Fruit fly (Drosophila melanogaster): ENCODE data around the gene CG17328.

Gene CG17328

dm6 chr2L:16350742-16351568 lies 51.2 kb downstream of the CG17328 start (continued):
- TF ChIP-seq Sox102F (GFP tag; optimal IDR thresholded peaks at IDR 0.05) (peak; percentile 99), corto (GFP tag; optimal IDR thresholded peaks at IDR 0.05) (peak; percentile 94), Dp (GFP tag; optimal IDR thresholded peaks at IDR 0.05) (peak; percentile 34), CG31441 (GFP tag; IDR thresholded peaks at IDR 0.05) (peak; percentile 96), phol (tag; optimal IDR thresholded peaks at IDR 0.05) (peak; percentile 98), CG8290 (GFP tag; optimal IDR thresholded peaks at IDR 0.05) (peak; percentile 98), CG8290 (tag; optimal IDR thresholded peaks at IDR 0.05) (peak; percentile 95 to 99), Fer3 (tag; optimal IDR thresholded peaks at IDR 0.05) (peak; percentile 99), Oaz (GFP tag; IDR thresholded peaks at IDR 0.05) (peak; percentile 99), CG3995 (GFP tag; optimal IDR thresholded peaks at IDR 0.05) (peak; percentile 85), dan (GFP tag; IDR thresholded peaks at IDR 0.05) (peak; percentile 94), CG6765 (GFP tag; optimal IDR thresholded peaks at IDR 0.05) (peak; percentile 99), Hsf (GFP tag; optimal IDR thresholded peaks at IDR 0.05) (peak; percentile 99), CG17912 (GFP tag; optimal IDR thresholded peaks at IDR 0.05) (peak; percentile 95), D (optimal IDR thresholded peaks at IDR 0.05) (no peak), D (GFP tag; optimal IDR thresholded peaks at IDR 0.05) (peak; percentile 99), Abd-B (GFP tag; optimal IDR thresholded peaks at IDR 0.05) (peak; percentile 98), CG4404 (GFP tag; IDR thresholded peaks at IDR 0.05) (peak; percentile 96), Asciz (GFP tag; optimal IDR thresholded peaks at IDR 0.05) (peak; percentile 99), CG7271 (tag; optimal IDR thresholded peaks at IDR 0.05) (peak; percentile 94), Nf-YB (GFP tag; optimal IDR thresholded peaks at IDR 0.05) (peak; percentile 91), CG11398 (GFP tag; optimal IDR thresholded peaks at IDR 0.05) (peak; percentile 97), CG10654 (GFP tag; optimal IDR thresholded peaks at IDR 0.05) (peak; percentile 97), pita (GFP tag; optimal IDR thresholded peaks at IDR 0.05) (no peak), CG10979 (tag; optimal IDR thresholded peaks at IDR 0.05) (peak; percentile 99), Hr39 (optimal IDR thresholded peaks at IDR 0.05) (no peak), sug (tag; optimal IDR thresholded peaks at IDR 0.05) (peak; percentile 98), Deaf1 (tag; optimal IDR thresholded peaks at IDR 0.05) (peak; percentile 90), ems (GFP tag; optimal IDR thresholded peaks at IDR 0.05) (peak; percentile 99), slp2 (GFP tag; optimal IDR thresholded peaks at IDR 0.05) (peak; percentile 98), CG17568 (GFP tag; optimal IDR thresholded peaks at IDR 0.05) (peak; percentile 99), gro (GFP tag; optimal IDR thresholded peaks at IDR 0.05) (peak; percentile 98), chif (GFP tag; optimal IDR thresholded peaks at IDR 0.05) (peak; percentile 100), sc (optimal IDR thresholded peaks at IDR 0.05) (no peak), sc (GFP tag; optimal IDR thresholded peaks at IDR 0.05) (peak; percentile 98), klu (GFP tag; IDR thresholded peaks at IDR 0.05) (peak; percentile 98), E2f2 (GFP tag; IDR thresholded peaks at IDR 0.05) (peak; percentile 91), oc (tag; optimal IDR thresholded peaks at IDR 0.05) (peak; percentile 99), jigr1 (GFP tag; IDR thresholded peaks at IDR 0.05) (peak; percentile 96), exex (tag; optimal IDR thresholded peaks at IDR 0.05) (peak; percentile 93), cwo (GFP tag; optimal IDR thresholded peaks at IDR 0.05) (peak; percentile 98), CG10267 (tag; optimal IDR thresholded peaks at IDR 0.05) (peak; percentile 97), CG17385 (GFP tag; optimal IDR thresholded peaks at IDR 0.05) (peak; percentile 99), CrebB (tag; optimal IDR thresholded peaks at IDR 0.05) (peak; percentile 99), CG8765 (GFP tag; IDR thresholded peaks at IDR 0.05) (peak; percentile 97), CG13296 (GFP tag; optimal IDR thresholded peaks at IDR 0.05) (peak; percentile 99), salm (tag; optimal IDR thresholded peaks at IDR 0.05) (peak; percentile 99), kni (GFP tag; optimal IDR thresholded peaks at IDR 0.05) (peak; percentile 98), lola (GFP tag; optimal IDR thresholded peaks at IDR 0.05) (peak in 1 of 3 experiments; percentile 98)

Data from whole organism, embryonic.